Worm (Caenorhabditis elegans) whole organism, L4 larva: ENCODE results near the gene ints-6.

Experiments
- aha-1 ChIP-seq: fragments of 150-350 bp; peaks from one replicate; lab custom pipeline; 2014; ENCODE audit warnings: missing biosample characterization, missing genetic modification characterization
- jun-1 ChIP-seq: fragments of 150-350 bp; optimal IDR thresholded peaks from 2 replicates; lab custom pipeline; 2014; ENCODE audit warnings: missing biosample characterization, missing genetic modification reagents, missing genetic modification characterization

ce11 chrIV:8730469-8730868, 38.9 kb downstream of the ints-6 start, which contains the start of gene F21D5.3:
- TF ChIP-seq aha-1 (tag; lab: Kevin White, UChicago) (no peak), jun-1 (tag; lab: Kevin White, UChicago) (no peak)
